Worm (Caenorhabditis elegans) whole organism, L4 larva: ENCODE data around the gene ZK632.9.

Source experiments
- ZK546.5 ChIP-seq, 2 experiments: sonication (generic microtip); optimal IDR thresholded peaks; 2 replicates each; lab custom pipeline; 2017; ENCODE audit warnings: missing biosample characterization in 2 of 2, missing genetic modification characterization in 2 of 2
- ces-1 ChIP-seq: fragments of 150-350 bp; sonication (generic microtip); optimal IDR thresholded peaks from 4 replicates; lab custom pipeline; 2014; ENCODE audit warnings: missing biosample characterization, missing genetic modification reagents, missing genetic modification characterization
- dpl-1 ChIP-seq: fragments of 150-350 bp; optimal IDR thresholded peaks from 2 replicates; lab custom pipeline; 2014; ENCODE audit warnings: missing biosample characterization, missing genetic modification reagents, missing genetic modification characterization
- fkh-10 ChIP-seq: fragments of 150-350 bp; optimal IDR thresholded peaks from 2 replicates; lab custom pipeline; 2014; ENCODE audit warnings: missing biosample characterization, missing genetic modification reagents, missing genetic modification characterization
- jun-1 ChIP-seq: fragments of 150-350 bp; optimal IDR thresholded peaks from 2 replicates; lab custom pipeline; 2014; ENCODE audit warnings: missing biosample characterization, missing genetic modification reagents, missing genetic modification characterization
- nhr-25 ChIP-seq: sonication (generic microtip); optimal IDR thresholded peaks from 2 replicates; lab custom pipeline; 2017; ENCODE audit warnings: missing genetic modification characterization, mild to moderate bottlenecking, missing compliant biosample characterization, antibody characterized with exemption, moderate library complexity, borderline replicate concordance; ENCODE audit not compliant: insufficient read depth
- nhr-76 ChIP-seq: fragments of 150-350 bp; optimal IDR thresholded peaks from 2 replicates; lab custom pipeline; 2014; ENCODE audit warnings: missing biosample characterization, missing genetic modification characterization
- zag-1 ChIP-seq: fragments of 150-350 bp; optimal IDR thresholded peaks from 2 replicates; lab custom pipeline; 2014; ENCODE audit warnings: missing biosample characterization, missing genetic modification characterization

- TF ChIP-seq ZK546.5 (tag; optimal IDR thresholded peaks at IDR 0.05; lab: Kevin White, UChicago) (no peak), nhr-25 (tag; lab: Kevin White, UChicago) (no peak), fkh-10 (no peak), jun-1 (tag; lab: Kevin White, UChicago) (no peak), ces-1 (GFP tag; lab: Kevin White, UChicago) (no peak), dpl-1 (GFP tag; lab: Kevin White, UChicago) (no peak), nhr-76 (tag; lab: Kevin White, UChicago) (no peak), zag-1 (tag; lab: Kevin White, UChicago) (no peak)
These were observed 5.3 kb upstream of the ZK632.9 start, which contains the start of gene ZK632.12 for ce11 chrIII:9830502-9830901.
